Worm (Caenorhabditis elegans) whole organism, L3 larva: ENCODE results near the gene F43G6.17.

Source experiments
- R02D3.7 ChIP-seq: fragments of 150-350 bp; optimal IDR thresholded peaks from 2 replicates; lab custom pipeline; 2014; ENCODE audit warnings: missing biosample characterization, missing genetic modification characterization
- ama-1 ChIP-seq: fragments of 150-350 bp; optimal IDR thresholded peaks from 2 replicates; lab custom pipeline; 2018
- ceh-82 ChIP-seq: fragments of 150-350 bp; optimal IDR thresholded peaks from 2 replicates; lab custom pipeline; 2014; ENCODE audit warnings: missing biosample characterization, missing genetic modification characterization
- daf-12 ChIP-seq: fragments of 150-350 bp; optimal IDR thresholded peaks from 2 replicates; lab custom pipeline; 2014; ENCODE audit warnings: missing biosample characterization, missing genetic modification reagents, missing genetic modification characterization
- eor-1 ChIP-seq, 2 experiments: fragments of 150-350 bp; optimal IDR thresholded peaks; 2 replicates each; lab custom pipeline; 2014 to 2018; ENCODE audit warnings: missing biosample characterization in 2 of 2, missing genetic modification characterization in 2 of 2
- jun-1 ChIP-seq: fragments of 150-350 bp; optimal IDR thresholded peaks from 2 replicates; lab custom pipeline; 2014; ENCODE audit warnings: missing biosample characterization, missing genetic modification reagents, missing genetic modification characterization
- nhr-11 ChIP-seq: fragments of 150-350 bp; optimal IDR thresholded peaks from 2 replicates; lab custom pipeline; 2014; ENCODE audit warnings: missing biosample characterization, missing genetic modification characterization
- pha-4 ChIP-seq: fragments of 150-350 bp; optimal IDR thresholded peaks from 2 replicates; lab custom pipeline; 2014; ENCODE audit warnings: missing biosample characterization, missing genetic modification reagents, missing genetic modification characterization
- pqm-1 ChIP-seq: fragments of 150-350 bp; optimal IDR thresholded peaks from 2 replicates; lab custom pipeline; 2017; ENCODE audit warnings: missing biosample characterization, missing genetic modification characterization, inconsistent platforms
- sea-2 ChIP-seq: fragments of 150-350 bp; sonication (generic microtip); optimal IDR thresholded peaks from 4 replicates; lab custom pipeline; 2014; ENCODE audit warnings: missing biosample characterization, missing genetic modification reagents, missing genetic modification characterization
- tbx-2 ChIP-seq: sonication (generic microtip); optimal IDR thresholded peaks from 2 replicates; lab custom pipeline; 2016; ENCODE audit warnings: mild to moderate bottlenecking, missing genetic modification characterization, missing compliant biosample characterization
- zag-1 ChIP-seq: fragments of 150-350 bp; optimal IDR thresholded peaks from 2 replicates; lab custom pipeline; 2014; ENCODE audit warnings: missing biosample characterization, missing genetic modification characterization

- TF ChIP-seq nhr-11 (tag; lab: Kevin White, UChicago) (no peak), jun-1 (tag; lab: Kevin White, UChicago) (no peak), ceh-82 (tag; lab: Kevin White, UChicago) (no peak), pha-4 (no peak), ama-1 (no peak), sea-2 (GFP tag; lab: Kevin White, UChicago) (no peak), tbx-2 (tag; lab: Kevin White, UChicago) (no peak), pqm-1 (tag; lab: Kevin White, UChicago) (no peak), R02D3.7 (tag; lab: Kevin White, UChicago) (no peak), daf-12 (tag; lab: Kevin White, UChicago) (no peak), zag-1 (tag; lab: Kevin White, UChicago) (no peak), eor-1 (tag; optimal IDR thresholded peaks at IDR 0.05; lab: Kevin White, UChicago) (no peak)
Measured at ce11 chrII:11835208-11835607, 32.7 kb downstream of the F43G6.17 start, which contains the start of gene T27D12.6.
